Worm (Caenorhabditis elegans): ENCODE results near the gene lgc-44.

DNA sequence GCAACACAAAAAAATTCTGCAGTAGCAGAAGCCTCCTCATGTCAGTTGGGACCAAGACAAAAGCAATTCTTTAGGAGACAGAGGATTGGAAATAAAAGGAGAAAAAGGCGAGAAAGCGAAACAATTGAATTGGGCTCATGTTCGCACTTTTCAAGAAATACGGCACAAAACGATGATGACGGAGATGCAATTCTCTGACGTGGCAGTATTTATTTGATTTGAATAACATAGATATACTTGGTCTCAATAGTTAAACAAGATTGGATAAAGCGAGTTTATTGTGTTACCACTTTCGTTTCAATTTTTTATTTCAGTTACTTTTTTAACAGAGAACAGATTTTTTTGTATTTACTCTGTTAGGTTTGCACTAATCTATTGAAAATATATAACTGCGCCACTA, 25.1 kb upstream of the lgc-44 start:
- TF ChIP-seq dmd-4 (tag; optimal IDR thresholded peaks at IDR 0.05) (no peak), lin-39 (tag; optimal IDR thresholded peaks at IDR 0.05) (no peak), ZK546.5 (tag; optimal IDR thresholded peaks at IDR 0.05) (no peak), skn-1 (tag; optimal IDR thresholded peaks at IDR 0.05) (no peak), unc-62 (GFP tag; optimal IDR thresholded peaks at IDR 0.05) (no peak)
